In genomic region chrV:7521304-7521703, ce11 we compare ENCODE assay signal across 5 worm cellular contexts.
TF ChIP-seq lines count a peak whose summit lies in the region.

No protein-coding gene starts in this region.

TF ChIP-seq in whole organism, L1 larva, 84 proteins besides CTCF, POLR2A, EP300 and RAD21:
- TF ChIP-seq elt-2 (tag; optimal IDR thresholded peaks at IDR 0.05; lab: Kevin White, UChicago) (peak; percentile 75), elt-3 (tag; optimal IDR thresholded peaks at IDR 0.05; lab: Kevin White, UChicago) (no peak)

TF ChIP-seq in whole organism, L2 larva, 48 proteins besides CTCF, POLR2A, EP300 and RAD21:
- TF ChIP-seq fos-1 (tag; optimal IDR thresholded peaks at IDR 0.05; lab: Kevin White, UChicago) (peak; percentile 7), sma-3 (GFP tag; optimal IDR thresholded peaks at IDR 0.05; lab: Kevin White, UChicago) (no peak), nhr-21 (tag; optimal IDR thresholded peaks at IDR 0.05; lab: Kevin White, UChicago) (no peak), mbf-1 (tag; optimal IDR thresholded peaks at IDR 0.05; lab: Kevin White, UChicago) (no peak), gmeb-1 (tag; optimal IDR thresholded peaks at IDR 0.05; lab: Kevin White, UChicago) (peak; percentile 15), sma-9 (GFP tag; optimal IDR thresholded peaks at IDR 0.05; lab: Kevin White, UChicago) (peak; percentile 16), sma-9 (tag; optimal IDR thresholded peaks at IDR 0.05; lab: Kevin White, UChicago) (no peak), aly-2 (tag; optimal IDR thresholded peaks at IDR 0.05; lab: Kevin White, UChicago) (no peak), lin-13 (GFP tag; optimal IDR thresholded peaks at IDR 0.05; lab: Kevin White, UChicago) (no peak)

TF ChIP-seq in whole organism, L3 larva, 47 proteins besides CTCF, POLR2A, EP300 and RAD21:
- TF ChIP-seq elt-2 (tag; optimal IDR thresholded peaks at IDR 0.05; lab: Kevin White, UChicago) (peak; percentile 75), nhr-67 (tag; optimal IDR thresholded peaks at IDR 0.05; lab: Kevin White, UChicago) (no peak), zag-1 (tag; optimal IDR thresholded peaks at IDR 0.05; lab: Kevin White, UChicago) (no peak), nhr-25 (tag; optimal IDR thresholded peaks at IDR 0.05; lab: Kevin White, UChicago) (no peak), nhr-76 (tag; optimal IDR thresholded peaks at IDR 0.05; lab: Kevin White, UChicago) (no peak), ama-1 (optimal IDR thresholded peaks at IDR 0.05; lab: Kevin White, UChicago) (no peak), elt-3 (tag; optimal IDR thresholded peaks at IDR 0.05; lab: Kevin White, UChicago) (no peak), nhr-43 (tag; optimal IDR thresholded peaks at IDR 0.05; lab: Kevin White, UChicago; ENCODE audit: poor library complexity, severe bottlenecking) (no peak), pqm-1 (tag; optimal IDR thresholded peaks at IDR 0.05; lab: Kevin White, UChicago) (peak; percentile 89), ztf-11 (tag; optimal IDR thresholded peaks at IDR 0.05; lab: Kevin White, UChicago) (no peak), nhr-77 (tag; optimal IDR thresholded peaks at IDR 0.05; lab: Kevin White, UChicago) (no peak), eor-1 (tag; optimal IDR thresholded peaks at IDR 0.05; lab: Kevin White, UChicago) (no peak)

TF ChIP-seq in whole organism, L4 larva, 104 proteins besides CTCF, POLR2A, EP300 and RAD21 (continues in another document):
- TF ChIP-seq ceh-82 (tag; optimal IDR thresholded peaks at IDR 0.05; lab: Kevin White, UChicago) (no peak), jun-1 (tag; optimal IDR thresholded peaks at IDR 0.05; lab: Kevin White, UChicago) (no peak), unc-62 (GFP tag; optimal IDR thresholded peaks at IDR 0.05 in 1 of 2; lab: Kevin White, UChicago) (no peak), unc-62 (tag; optimal IDR thresholded peaks at IDR 0.05; lab: Kevin White, UChicago) (no peak), daf-8 (GFP tag; IDR thresholded peaks at IDR 0.05; lab: Robert Waterston, UW) (no peak), snpc-1.2 (GFP tag; IDR thresholded peaks at IDR 0.05; lab: Robert Waterston, UW) (no peak), F26F4.8 (GFP tag; conservative IDR thresholded peaks at IDR 0.05; lab: Robert Waterston, UW) (no peak), pha-4 (GFP tag; IDR thresholded peaks at IDR 0.05; lab: Robert Waterston, UW) (no peak), pha-4 (tag; optimal IDR thresholded peaks at IDR 0.05; lab: Kevin White, UChicago) (no peak), hlh-30 (tag; optimal IDR thresholded peaks at IDR 0.05; lab: Kevin White, UChicago; ENCODE audit: insufficient read depth) (no peak), tra-1 (GFP tag; IDR thresholded peaks at IDR 0.05; lab: Robert Waterston, UW) (no peak), lsy-2 (tag; optimal IDR thresholded peaks at IDR 0.05; lab: Kevin White, UChicago) (no peak), nhr-42 (GFP tag; IDR thresholded peaks at IDR 0.05; lab: Robert Waterston, UW) (no peak), lin-15B (tag; optimal IDR thresholded peaks at IDR 0.05; lab: Kevin White, UChicago) (no peak), ZK546.5 (tag; optimal IDR thresholded peaks at IDR 0.05; lab: Kevin White, UChicago) (no peak), zfp-3 (GFP tag; conservative IDR thresholded peaks at IDR 0.05; lab: Robert Waterston, UW) (no peak), attf-4 (tag; optimal IDR thresholded peaks at IDR 0.05; lab: Kevin White, UChicago) (no peak), duxl-1 (tag; optimal IDR thresholded peaks at IDR 0.05; lab: Kevin White, UChicago; ENCODE audit: poor library complexity) (no peak), mes-2 (tag; optimal IDR thresholded peaks at IDR 0.05; lab: Kevin White, UChicago; ENCODE audit: poor library complexity, severe bottlenecking) (no peak), ama-1 (optimal IDR thresholded peaks at IDR 0.05; lab: Kevin White, UChicago) (no peak), nhr-48 (tag; optimal IDR thresholded peaks at IDR 0.05; lab: Kevin White, UChicago) (peak; percentile 19), daf-16 (GFP tag; optimal IDR thresholded peaks at IDR 0.05; lab: Kevin White, UChicago) (no peak), daf-16 (tag; optimal IDR thresholded peaks at IDR 0.05; lab: Kevin White, UChicago) (peak; percentile 94), unc-130 (GFP tag; optimal IDR thresholded peaks at IDR 0.05; lab: Kevin White, UChicago) (no peak), sdz-12 (GFP tag; optimal IDR thresholded peaks at IDR 0.05; lab: Kevin White, UChicago) (no peak), mxl-3 (GFP tag; optimal IDR thresholded peaks at IDR 0.05; lab: Kevin White, UChicago) (no peak), D1046.2 (GFP tag; IDR thresholded peaks at IDR 0.05; lab: Robert Waterston, UW) (no peak), nhr-102 (tag; optimal IDR thresholded peaks at IDR 0.05; lab: Kevin White, UChicago) (no peak), nhr-111 (GFP tag; optimal IDR thresholded peaks at IDR 0.05; lab: Kevin White, UChicago) (no peak), daf-19 (GFP tag; conservative IDR thresholded peaks at IDR 0.05; lab: Robert Waterston, UW) (no peak), Y105C5A.15 (GFP tag; IDR thresholded peaks at IDR 0.05; lab: Robert Waterston, UW) (no peak), nhr-237 (tag; optimal IDR thresholded peaks at IDR 0.05; lab: Kevin White, UChicago) (no peak), lin-38 (GFP tag; IDR thresholded peaks at IDR 0.05; lab: Robert Waterston, UW) (no peak), pqm-1 (tag; optimal IDR thresholded peaks at IDR 0.05; lab: Kevin White, UChicago) (peak; percentile 58), dmd-6 (GFP tag; IDR thresholded peaks at IDR 0.05; lab: Robert Waterston, UW) (no peak), zag-1 (tag; optimal IDR thresholded peaks at IDR 0.05; lab: Kevin White, UChicago) (no peak), tag-97 (GFP tag; IDR thresholded peaks at IDR 0.05; lab: Robert Waterston, UW) (no peak), nhr-11 (tag; optimal IDR thresholded peaks at IDR 0.05; lab: Kevin White, UChicago) (no peak)

TF ChIP-seq in whole organism, young adult, 124 proteins besides CTCF, POLR2A, EP300 and RAD21:
- no peak for TF ChIP-seq lin-26 (GFP tag; IDR thresholded peaks at IDR 0.05; lab: Robert Waterston, UW)
- no peak for TF ChIP-seq ceh-40 (GFP tag; IDR thresholded peaks at IDR 0.05; lab: Robert Waterston, UW)
- TF ChIP-seq pha-4 (tag; optimal IDR thresholded peaks at IDR 0.05; lab: Kevin White, UChicago), result no peak
- TF ChIP-seq tbx-9 (tag; optimal IDR thresholded peaks at IDR 0.05; lab: Kevin White, UChicago; ENCODE audit: borderline replicate concordance), result no peak
- TF ChIP-seq lsy-27 (tag; optimal IDR thresholded peaks at IDR 0.05; lab: Kevin White, UChicago; ENCODE audit: borderline replicate concordance, insufficient read depth), result no peak
- TF ChIP-seq efl-1 (GFP tag; optimal IDR thresholded peaks at IDR 0.05; lab: Kevin White, UChicago), result no peak
- peak; percentile 73 for TF ChIP-seq nhr-80 (tag; optimal IDR thresholded peaks at IDR 0.05; lab: Kevin White, UChicago)
TF ChIP-seq in whole organism, young adult: peak in this region for 1.
